Worm (Caenorhabditis elegans) whole organism, young adult: ENCODE data around the gene gtf-2F1.

ENCODE experiments used
- F52B5.7 ChIP-seq: sonication (generic microtip); optimal IDR thresholded peaks from 2 replicates; lab custom pipeline; 2016; ENCODE audit warnings: mild to moderate bottlenecking, missing genetic modification characterization, missing compliant biosample characterization
- ama-1 ChIP-seq, 3 experiments: fragments of 150-350 bp in 1 of 3; sonication (generic microtip) in 2 of 3; optimal IDR thresholded peaks; 2 replicates each; lab custom pipeline; 2014 to 2018; ENCODE audit warnings: missing biosample characterization in 2 of 3, missing genetic modification characterization in 2 of 3, missing genetic modification reagents in 2 of 3
- ztf-22 ChIP-seq: fragments of 200-800 bp; sonication (Bioruptor generic); optimal IDR thresholded peaks from 2 replicates; lab custom pipeline; 2018; ENCODE audit warnings: mild to moderate bottlenecking, missing genetic modification characterization, moderate library complexity, missing compliant biosample characterization
- ztf-6 ChIP-seq: fragments of 200-800 bp; sonication (Bioruptor generic); IDR thresholded peaks from 2 replicates; pipeline ENCODE4 v1.3.6; 2022; ENCODE audit warnings: missing genetic modification reagents, missing genetic modification characterization, missing compliant biosample characterization

- no peak for TF ChIP-seq ztf-6
- no peak for TF ChIP-seq ztf-22
- no peak for TF ChIP-seq F52B5.7 (tag; lab: Kevin White, UChicago)
- TF ChIP-seq ama-1 (optimal IDR thresholded peaks at IDR 0.05; lab: Kevin White, UChicago) = no peak
- no peak for TF ChIP-seq ama-1 (GFP tag; optimal IDR thresholded peaks at IDR 0.05; lab: Kevin White, UChicago)
Measured at ce11 chrII:4341484-4341883, 40.1 kb downstream of the gtf-2F1 start.
